Worm (Caenorhabditis elegans): ENCODE data around the gene ZC262.2.
"Not testable (repeated sequence)": the region's sequence is repeated elsewhere in the genome, so short reads cannot be mapped to it uniquely, and the experiment has no call there.

Gene ZC262.2

ce11 chrIII:8325574-8326513 is 6.0 kb upstream of the ZC262.2 start, which contains the start of gene ZC262.13:
Gene ZC262.13, plus strand, starts transcription at chrIII:8326214.
- TF ChIP-seq ceh-82 (tag; optimal IDR thresholded peaks at IDR 0.05), result no peak
- TF ChIP-seq lin-13 (GFP tag; optimal IDR thresholded peaks at IDR 0.05), result no peak
- no peak for TF ChIP-seq efl-1 (optimal IDR thresholded peaks at IDR 0.05)
- TF ChIP-seq efl-1 (GFP tag; optimal IDR thresholded peaks at IDR 0.05 in 1 of 2), result peak in 1 of 2 experiments; percentile 70
- peak; percentile 82 for TF ChIP-seq elt-2 (tag; optimal IDR thresholded peaks at IDR 0.05)
- no peak for TF ChIP-seq fkh-4 (tag; optimal IDR thresholded peaks at IDR 0.05; ENCODE audit: borderline replicate concordance)
- TF ChIP-seq lin-35 (GFP tag; optimal IDR thresholded peaks at IDR 0.05), result peak in 1 of 2 experiments; percentile 20

ce11 chrIII:8331211-8331610 is 651 bp upstream of the ZC262.2 start, which contains the start of gene iglr-2:
Gene iglr-2, minus strand, starts transcription at chrIII:8331311.
- no peak for TF ChIP-seq nhr-90 (tag; optimal IDR thresholded peaks at IDR 0.05; ENCODE audit: poor library complexity)
- no peak for TF ChIP-seq ceh-8 (GFP tag; optimal IDR thresholded peaks at IDR 0.05)
- TF ChIP-seq tlp-1 (tag; optimal IDR thresholded peaks at IDR 0.05), result no peak
- TF ChIP-seq pag-3 (tag; optimal IDR thresholded peaks at IDR 0.05; ENCODE audit: borderline replicate concordance, insufficient read depth), result no peak
- no peak for TF ChIP-seq skn-1 (tag; optimal IDR thresholded peaks at IDR 0.05)
- TF ChIP-seq grh-1 (GFP tag; IDR thresholded peaks at IDR 0.05), result no peak
- no peak for TF ChIP-seq nhr-12 (tag; optimal IDR thresholded peaks at IDR 0.05)
- TF ChIP-seq hlh-17 (GFP tag; optimal IDR thresholded peaks at IDR 0.05; ENCODE audit: borderline replicate concordance), result no peak
- TF ChIP-seq ces-1 (GFP tag; optimal IDR thresholded peaks at IDR 0.05), result no peak
- no peak for TF ChIP-seq ztf-4 (tag; optimal IDR thresholded peaks at IDR 0.05)
- TF ChIP-seq mef-2 (tag; optimal IDR thresholded peaks at IDR 0.05), result no peak
- TF ChIP-seq efl-3 (GFP tag; optimal IDR thresholded peaks at IDR 0.05), result no peak
- no peak for TF ChIP-seq unc-30 (tag; optimal IDR thresholded peaks at IDR 0.05)
- TF ChIP-seq dpl-1 (GFP tag; optimal IDR thresholded peaks at IDR 0.05), result no peak
- TF ChIP-seq snu-23 (GFP tag; optimal IDR thresholded peaks at IDR 0.05), result no peak
- no peak for TF ChIP-seq lin-14 (GFP tag; optimal IDR thresholded peaks at IDR 0.05)
- no peak for TF ChIP-seq sptf-1 (tag; optimal IDR thresholded peaks at IDR 0.05)

ce11 chrIII:8334432-8334831 is 2.6 kb downstream of the ZC262.2 start, which contains the start of gene ZC262.4:
Gene ZC262.4, minus strand, starts transcription at chrIII:8334532.
- TF ChIP-seq unc-98 (GFP tag; IDR thresholded peaks at IDR 0.05), result no peak
- TF ChIP-seq unc-30 (tag; optimal IDR thresholded peaks at IDR 0.05), result no peak
- no peak for TF ChIP-seq lin-13 (GFP tag; optimal IDR thresholded peaks at IDR 0.05)
- TF ChIP-seq elt-2 (tag; optimal IDR thresholded peaks at IDR 0.05), result no peak
- TF ChIP-seq nhr-84 (tag; optimal IDR thresholded peaks at IDR 0.05), result no peak
- TF ChIP-seq zag-1 (tag; optimal IDR thresholded peaks at IDR 0.05), result no peak
- TF ChIP-seq aly-2 (tag; optimal IDR thresholded peaks at IDR 0.05), result no peak
- TF ChIP-seq egl-13 (tag; optimal IDR thresholded peaks at IDR 0.05), result no peak
- no peak for TF ChIP-seq C04F5.9 (tag; optimal IDR thresholded peaks at IDR 0.05)
- TF ChIP-seq ztf-11 (tag; optimal IDR thresholded peaks at IDR 0.05), result no peak
- no peak for TF ChIP-seq ces-1 (GFP tag; optimal IDR thresholded peaks at IDR 0.05)
- TF ChIP-seq isw-1 (GFP tag; IDR thresholded peaks at IDR 0.05), result no peak
- TF ChIP-seq ceh-90 (tag; optimal IDR thresholded peaks at IDR 0.05), result no peak
- no peak for TF ChIP-seq nhr-90 (tag; optimal IDR thresholded peaks at IDR 0.05; ENCODE audit: poor library complexity)
- TF ChIP-seq tlp-1 (tag; optimal IDR thresholded peaks at IDR 0.05), result no peak
- TF ChIP-seq nhr-47 (tag; optimal IDR thresholded peaks at IDR 0.05), result no peak

ce11 chrIII:8339372-8339771 is 7.5 kb downstream of the ZC262.2 start, which contains the start of gene clc-28:
Gene clc-28, minus strand, starts transcription at chrIII:8339472.
- not testable (repeated sequence) for TF ChIP-seq fkh-4 (tag; optimal IDR thresholded peaks at IDR 0.05; ENCODE audit: borderline replicate concordance); elt-2 (tag; optimal IDR thresholded peaks at IDR 0.05); nhr-76 (tag; optimal IDR thresholded peaks at IDR 0.05)

Data from whole organism, L1 larva.